Worm (Caenorhabditis elegans) whole organism, mixed stage, embryonic: ENCODE data around the gene fem-2.

Experiments
- ceh-83 ChIP-seq: fragments of 200-800 bp; sonication (Bioruptor generic); optimal IDR thresholded peaks from 2 replicates; lab custom pipeline; 2018; ENCODE audit warnings: mild to moderate bottlenecking, missing genetic modification characterization, missing compliant biosample characterization
- cnd-1 ChIP-seq: fragments of 200-800 bp; sonication (Bioruptor generic); optimal IDR thresholded peaks from 2 replicates; lab custom pipeline; 2018; ENCODE audit warnings: mild to moderate bottlenecking, missing genetic modification characterization, missing compliant biosample characterization
- elt-1 ChIP-seq: sonication (generic microtip); optimal IDR thresholded peaks from 2 replicates; lab custom pipeline; 2017; ENCODE audit warnings: missing genetic modification characterization, mild to moderate bottlenecking, missing compliant biosample characterization, antibody characterized with exemption, moderate library complexity, borderline replicate concordance; ENCODE audit not compliant: insufficient read depth
- lin-13 ChIP-seq: fragments of 150-350 bp; optimal IDR thresholded peaks from 2 replicates; lab custom pipeline; 2014; ENCODE audit warnings: missing biosample characterization, missing genetic modification characterization
- nhr-76 ChIP-seq: sonication (generic microtip); optimal IDR thresholded peaks from 2 replicates; lab custom pipeline; 2017; ENCODE audit warnings: missing biosample characterization, missing genetic modification characterization
- pha-4 ChIP-seq: fragments of 150-350 bp; optimal IDR thresholded peaks from 2 replicates; lab custom pipeline; 2018; ENCODE audit warnings: missing biosample characterization, missing genetic modification reagents, missing genetic modification characterization
- tbx-8 ChIP-seq: fragments of 200-800 bp; sonication (Bioruptor generic); optimal IDR thresholded peaks from 2 replicates; lab custom pipeline; 2018; ENCODE audit warnings: mild to moderate bottlenecking, missing genetic modification characterization, moderate library complexity, missing compliant biosample characterization
- unc-39 ChIP-seq: fragments of 150-350 bp; optimal IDR thresholded peaks from 2 replicates; lab custom pipeline; 2014; ENCODE audit warnings: missing biosample characterization, missing genetic modification characterization
- unc-62 ChIP-seq: fragments of 150-350 bp; optimal IDR thresholded peaks from 2 replicates; lab custom pipeline; 2014; ENCODE audit warnings: missing biosample characterization, missing genetic modification reagents, missing genetic modification characterization
- ztf-11 ChIP-seq: fragments of 150-350 bp; optimal IDR thresholded peaks from 2 replicates; lab custom pipeline; 2014; ENCODE audit warnings: missing biosample characterization, missing genetic modification characterization

DNA sequence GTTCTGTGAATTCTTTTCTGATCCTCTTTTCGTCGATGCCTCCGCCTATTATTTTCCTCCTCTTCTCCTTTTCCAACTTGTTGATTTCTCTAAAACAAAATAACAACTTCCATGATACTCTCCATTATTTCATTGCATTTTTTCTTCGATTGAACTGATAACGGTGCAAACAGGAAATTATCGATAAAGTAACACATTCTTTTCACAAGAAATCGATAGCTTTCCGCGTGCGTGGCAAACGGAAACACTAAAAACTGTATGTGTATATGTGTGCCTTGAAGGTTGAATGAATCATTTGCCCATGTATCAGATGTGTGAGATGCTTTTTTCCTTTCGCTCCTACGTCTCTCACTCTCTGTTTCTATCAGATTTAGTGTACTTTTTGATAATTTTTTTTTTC, 17.2 kb upstream of the fem-2 start:
- TF ChIP-seq tbx-8 (no peak), lin-13 (no peak), elt-1 (no peak), pha-4 (tag; lab: Kevin White, UChicago) (no peak), nhr-76 (tag; lab: Kevin White, UChicago) (no peak), cnd-1 (tag; lab: Kevin White, UChicago) (no peak), ztf-11 (tag; lab: Kevin White, UChicago) (no peak), unc-39 (tag; lab: Kevin White, UChicago) (no peak), ceh-83 (GFP tag; lab: Kevin White, UChicago) (no peak), unc-62 (GFP tag; lab: Kevin White, UChicago) (no peak)
